Fruit fly (Drosophila melanogaster) Kc167 (cell line): ENCODE results near the gene flfl.

Experiments
- Sin3A ChIP-seq: fragments of >200 bp; optimal IDR thresholded peaks from 2 replicates; lab custom pipeline; 2018; ENCODE audit warnings: missing external identifiers
- insv ChIP-seq: fragments of >200 bp; optimal IDR thresholded peaks from 3 replicates; lab custom pipeline; 2018; ENCODE audit warnings: missing external identifiers
- psq ChIP-seq: fragments of >200 bp; optimal IDR thresholded peaks from 2 replicates; lab custom pipeline; 2017; ENCODE audit warnings: missing external identifiers
- ttk ChIP-seq: sonication (Bioruptor generic); optimal IDR thresholded peaks from 2 replicates; lab custom pipeline; 2017; ENCODE audit warnings: missing external identifiers

DNA sequence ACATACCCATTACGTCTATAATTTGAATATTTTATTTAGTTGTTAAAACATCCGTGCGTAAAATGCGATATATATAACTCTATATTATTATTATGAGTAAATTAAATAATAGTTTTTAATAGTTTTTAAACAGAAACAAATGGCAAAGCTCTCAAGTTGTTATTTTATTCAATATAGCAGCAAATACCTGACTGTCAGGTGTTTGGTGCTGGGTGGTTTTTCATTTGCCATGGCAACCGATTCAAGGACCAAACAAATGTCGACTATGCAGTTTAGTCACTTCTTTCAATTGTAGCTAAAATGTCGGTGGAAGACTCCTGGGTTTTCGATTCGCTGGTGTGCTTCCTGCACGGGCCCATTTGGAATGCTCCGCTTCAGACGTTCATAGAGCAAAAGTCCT, 10.0 kb downstream of the flfl start, which contains the start of gene CG14367:
- TF ChIP-seq Sin3A (lab: Kevin White, UChicago) (no peak), psq (lab: Kevin White, UChicago) (no peak), ttk (lab: Kevin White, UChicago) (no peak), insv (lab: Kevin White, UChicago) (no peak)
